Fruit fly (Drosophila melanogaster): ENCODE data around the gene Dysb.

- TF ChIP-seq Blimp-1 (GFP tag; optimal IDR thresholded peaks at IDR 0.05): no peak
- TF ChIP-seq danr (GFP tag; IDR thresholded peaks at IDR 0.05): no peak
- no peak for TF ChIP-seq insv (GFP tag; optimal IDR thresholded peaks at IDR 0.05)
- TF ChIP-seq schlank (tag; optimal IDR thresholded peaks at IDR 0.05): no peak
- no peak for TF ChIP-seq stwl (tag; optimal IDR thresholded peaks at IDR 0.05)
- TF ChIP-seq Opbp (GFP tag; IDR thresholded peaks at IDR 0.05; ENCODE audit: partially characterized antibody): no peak
Observed at dm6 chr3L:18820638-18821382, 46.8 kb upstream of the Dysb start, which contains the start of the genes CG14073 and HipHop.
